Worm (Caenorhabditis elegans) whole organism, L2 larva: Measurements from ENCODE around the gene grl-31.

Experiments used
- ama-1 ChIP-seq: fragments of 150-350 bp; optimal IDR thresholded peaks from 2 replicates; lab custom pipeline; 2018; ENCODE audit warnings: inconsistent platforms
- dmd-4 ChIP-seq: sonication (generic microtip); optimal IDR thresholded peaks from 2 replicates; lab custom pipeline; 2017; ENCODE audit warnings: missing biosample characterization, missing genetic modification characterization
- sem-4 ChIP-seq: fragments of 150-350 bp; optimal IDR thresholded peaks from 2 replicates; lab custom pipeline; 2014; ENCODE audit warnings: missing biosample characterization, missing genetic modification reagents, missing genetic modification characterization

ce11 chrV:3600570-3600969 is 43.0 kb upstream of the grl-31 start, which contains the start of gene T22F3.7:
- TF ChIP-seq sem-4 (tag; lab: Kevin White, UChicago) (no peak), ama-1 (lab: Kevin White, UChicago) (no peak), dmd-4 (tag; lab: Kevin White, UChicago) (no peak)
